Worm (Caenorhabditis elegans) whole organism, young adult: ENCODE data around the gene eat-2.

ENCODE experiments used
- B0019.2 ChIP-seq: fragments of 200-800 bp; sonication (Bioruptor generic); conservative IDR thresholded peaks from 2 replicates; pipeline ENCODE4 v1.3.6; 2022; ENCODE audit warnings: missing genetic modification reagents, missing genetic modification characterization, missing compliant biosample characterization
- B0035.1 ChIP-seq: sonication (generic microtip); optimal IDR thresholded peaks from 2 replicates; lab custom pipeline; 2016; ENCODE audit warnings: missing genetic modification characterization, mild to moderate bottlenecking, missing compliant biosample characterization, missing genotype, missing genetic modification reagents
- C17E4.6 ChIP-seq: fragments of 200-800 bp; sonication (Bioruptor generic); IDR thresholded peaks from 2 replicates; pipeline ENCODE4 v1.3.6; 2022; ENCODE audit warnings: missing genetic modification reagents, missing genetic modification characterization, missing compliant biosample characterization
- F37B4.10 ChIP-seq: fragments of 200-800 bp; sonication (Bioruptor generic); IDR thresholded peaks from 2 replicates; pipeline ENCODE4 v1.3.6; 2022; ENCODE audit warnings: missing genetic modification characterization, missing compliant biosample characterization
- F39B2.1 ChIP-seq: fragments of 200-800 bp; sonication (Bioruptor generic); IDR thresholded peaks from 2 replicates; pipeline ENCODE4 v1.3.6; 2022; ENCODE audit warnings: missing genetic modification reagents, missing genetic modification characterization, missing compliant biosample characterization
- K11D2.4 ChIP-seq: fragments of 200-800 bp; sonication (Bioruptor generic); IDR thresholded peaks from 2 replicates; pipeline ENCODE4 v1.3.6; 2022; ENCODE audit warnings: missing genetic modification reagents, missing genetic modification characterization, missing compliant biosample characterization
- T26A5.8 ChIP-seq: sonication (generic microtip); optimal IDR thresholded peaks from 2 replicates; lab custom pipeline; 2016; ENCODE audit warnings: missing genetic modification characterization, missing compliant biosample characterization
- Y67H2A.10 ChIP-seq: fragments of 200-800 bp; sonication (Bioruptor generic); conservative IDR thresholded peaks from 2 replicates; pipeline ENCODE4 v1.3.6; 2022; ENCODE audit warnings: missing genetic modification reagents, missing genetic modification characterization, missing compliant biosample characterization
- Y95B8A.8 ChIP-seq: fragments of 200-800 bp; sonication (Bioruptor generic); IDR thresholded peaks from 2 replicates; pipeline ENCODE4 v1.3.6; 2022; ENCODE audit warnings: missing genetic modification reagents, missing genetic modification characterization, missing compliant biosample characterization
- ama-1 ChIP-seq, 3 experiments: fragments of 150-350 bp in 1 of 3; sonication (generic microtip) in 2 of 3; optimal IDR thresholded peaks; 2 replicates each; lab custom pipeline; 2014 to 2018; ENCODE audit warnings: missing biosample characterization in 2 of 3, missing genetic modification characterization in 2 of 3, missing genetic modification reagents in 2 of 3
- aptf-3 ChIP-seq: fragments of 200-800 bp; sonication (Bioruptor generic); IDR thresholded peaks from 2 replicates; pipeline ENCODE4 v1.3.6; 2022; ENCODE audit warnings: missing genetic modification characterization, missing compliant biosample characterization
- attf-6 ChIP-seq: fragments of 200-800 bp; sonication (Bioruptor generic); IDR thresholded peaks from 2 replicates; pipeline ENCODE4 v1.3.6; 2022; ENCODE audit warnings: missing genetic modification reagents, missing genetic modification characterization, missing compliant biosample characterization
- bed-1 ChIP-seq: fragments of 200-800 bp; sonication (Bioruptor generic); IDR thresholded peaks from 2 replicates; pipeline ENCODE4 v1.3.6; 2022; ENCODE audit warnings: missing genetic modification reagents, missing genetic modification characterization, missing compliant biosample characterization
- bed-2 ChIP-seq: fragments of 200-800 bp; sonication (Bioruptor generic); IDR thresholded peaks from 2 replicates; pipeline ENCODE4 v1.3.6; 2022; ENCODE audit warnings: missing genetic modification reagents, missing genetic modification characterization, missing compliant biosample characterization
- cebp-1 ChIP-seq, 2 experiments: fragments of 200-800 bp in 1 of 2; sonication (Bioruptor generic) in 1 of 2; sonication (generic microtip) in 1 of 2; IDR thresholded peaks in 1 of 2; optimal IDR thresholded peaks in 1 of 2; 2 replicates each; pipeline versions ENCODE4 v1.3.6 to Lab custom; 2017 to 2022; ENCODE audit warnings: missing compliant biosample characterization in 2 of 2, missing genetic modification characterization in 2 of 2, mild to moderate bottlenecking in 1 of 2, missing genetic modification reagents in 1 of 2, moderate library complexity in 1 of 2
- ceh-40 ChIP-seq: fragments of 200-800 bp; sonication (Bioruptor generic); IDR thresholded peaks from 2 replicates; pipeline ENCODE4 v1.3.6; 2022; ENCODE audit warnings: missing genetic modification characterization, missing compliant biosample characterization
- ceh-79 ChIP-seq: sonication (generic microtip); optimal IDR thresholded peaks from 2 replicates; lab custom pipeline; 2017; ENCODE audit warnings: mild to moderate bottlenecking, missing genetic modification characterization, missing compliant biosample characterization
- die-1 ChIP-seq: sonication (generic microtip); optimal IDR thresholded peaks from 2 replicates; lab custom pipeline; 2016; ENCODE audit warnings: missing genotype, mild to moderate bottlenecking, missing genetic modification characterization, missing compliant biosample characterization
- dox-1 ChIP-seq: fragments of 200-800 bp; sonication (Bioruptor generic); IDR thresholded peaks from 2 replicates; pipeline ENCODE4 v1.3.6; 2022; ENCODE audit warnings: missing genetic modification reagents, missing genetic modification characterization, missing compliant biosample characterization
- dpl-1 ChIP-seq: fragments of 150-350 bp; optimal IDR thresholded peaks from 2 replicates; lab custom pipeline; 2014; ENCODE audit warnings: missing biosample characterization, missing genetic modification reagents, missing genetic modification characterization
- egl-18 ChIP-seq: fragments of 200-800 bp; sonication (Bioruptor generic); IDR thresholded peaks from 2 replicates; pipeline ENCODE4 v1.3.6; 2022; ENCODE audit warnings: missing genetic modification reagents, missing genetic modification characterization, missing compliant biosample characterization
- egrh-3 ChIP-seq: fragments of 200-800 bp; sonication (Bioruptor generic); IDR thresholded peaks from 2 replicates; pipeline ENCODE4 v1.3.6; 2022; ENCODE audit warnings: missing genetic modification reagents, missing genetic modification characterization, missing compliant biosample characterization
- hlh-26 ChIP-seq: fragments of 200-800 bp; sonication (Bioruptor generic); conservative IDR thresholded peaks from 2 replicates; pipeline ENCODE4 v1.3.6; 2022; ENCODE audit warnings: missing genetic modification reagents, missing genetic modification characterization, missing compliant biosample characterization
- hmg-20 ChIP-seq: fragments of 200-800 bp; sonication (Bioruptor generic); IDR thresholded peaks from 2 replicates; pipeline ENCODE4 v1.3.6; 2022; ENCODE audit warnings: missing genetic modification reagents, missing genetic modification characterization, missing compliant biosample characterization
- hsf-1 ChIP-seq: fragments of 200-800 bp; sonication (Bioruptor generic); IDR thresholded peaks from 2 replicates; pipeline ENCODE4 v1.3.6; 2022; ENCODE audit warnings: missing genetic modification reagents, missing genetic modification characterization, missing compliant biosample characterization
- lag-1 ChIP-seq: fragments of 200-800 bp; sonication (Bioruptor generic); IDR thresholded peaks from 2 replicates; pipeline ENCODE4 v1.3.6; 2022; ENCODE audit warnings: missing genetic modification reagents, missing genetic modification characterization, missing compliant biosample characterization
- lin-40 ChIP-seq: sonication (generic microtip); optimal IDR thresholded peaks from 2 replicates; lab custom pipeline; 2016; ENCODE audit warnings: missing genetic modification characterization, mild to moderate bottlenecking, missing compliant biosample characterization, missing genotype, missing genetic modification reagents
- lir-1 ChIP-seq: fragments of 200-800 bp; sonication (Bioruptor generic); conservative IDR thresholded peaks from 2 replicates; pipeline ENCODE4 v1.3.6; 2022; ENCODE audit warnings: missing genetic modification reagents, missing genetic modification characterization, missing compliant biosample characterization
- lsy-27 ChIP-seq: sonication (generic microtip); optimal IDR thresholded peaks from 2 replicates; lab custom pipeline; 2017; ENCODE audit warnings: missing genetic modification characterization, mild to moderate bottlenecking, missing compliant biosample characterization, antibody characterized with exemption, missing genotype, borderline replicate concordance; ENCODE audit not compliant: insufficient read depth
- madf-10 ChIP-seq: sonication (generic microtip); optimal IDR thresholded peaks from 2 replicates; lab custom pipeline; 2016; ENCODE audit warnings: mild to moderate bottlenecking, missing genetic modification characterization, missing compliant biosample characterization
- madf-3 ChIP-seq: fragments of 200-800 bp; sonication (Bioruptor generic); IDR thresholded peaks from 2 replicates; pipeline ENCODE4 v1.3.6; 2022; ENCODE audit warnings: missing genetic modification reagents, missing genetic modification characterization, missing compliant biosample characterization
- mel-28 ChIP-seq: sonication (generic microtip); optimal IDR thresholded peaks from 2 replicates; lab custom pipeline; 2016; ENCODE audit warnings: borderline replicate concordance, mild to moderate bottlenecking, missing genetic modification characterization, missing compliant biosample characterization
- nfya-1 ChIP-seq: sonication (generic microtip); optimal IDR thresholded peaks from 2 replicates; lab custom pipeline; 2017; ENCODE audit warnings: antibody characterized with exemption, missing compliant biosample characterization, missing genetic modification characterization, borderline replicate concordance; ENCODE audit not compliant: insufficient read depth
- nhr-120 ChIP-seq: fragments of 200-800 bp; sonication (Bioruptor generic); IDR thresholded peaks from 2 replicates; pipeline ENCODE4 v1.3.6; 2022; ENCODE audit warnings: missing genetic modification characterization, missing compliant biosample characterization
- nhr-27 ChIP-seq: fragments of 200-800 bp; sonication (Bioruptor generic); optimal IDR thresholded peaks from 2 replicates; lab custom pipeline; 2018; ENCODE audit warnings: mild to moderate bottlenecking, missing genetic modification characterization, moderate library complexity, missing compliant biosample characterization
- rec-8 ChIP-seq, 2 experiments: sonication (generic microtip); optimal IDR thresholded peaks; 2 replicates each; lab custom pipeline; 2016; ENCODE audit warnings: mild to moderate bottlenecking in 2 of 2, missing genetic modification characterization in 2 of 2, missing genetic modification reagents in 2 of 2, missing genotype in 2 of 2, missing biosample characterization in 1 of 2, missing compliant biosample characterization in 1 of 2, moderate library complexity in 1 of 2
- rpc-1 ChIP-seq, 2 experiments: fragments of 150-350 bp in 1 of 2; sonication (generic microtip) in 1 of 2; optimal IDR thresholded peaks; 2 replicates each; lab custom pipeline; 2014 to 2018; ENCODE audit warnings: missing biosample characterization in 1 of 2, missing genetic modification characterization in 1 of 2, missing genetic modification reagents in 1 of 2, missing genotype in 1 of 2
- sdz-38 ChIP-seq: sonication (generic microtip); optimal IDR thresholded peaks from 2 replicates; lab custom pipeline; 2016; ENCODE audit warnings: missing genotype, missing genetic modification characterization, missing compliant biosample characterization
- sea-2 ChIP-seq: fragments of 200-800 bp; sonication (Bioruptor generic); IDR thresholded peaks from 2 replicates; pipeline ENCODE4 v1.3.6; 2022; ENCODE audit warnings: missing genetic modification characterization, missing compliant biosample characterization
- snpc-1.1 ChIP-seq: sonication (generic microtip); optimal IDR thresholded peaks from 2 replicates; lab custom pipeline; 2017; ENCODE audit warnings: missing genetic modification characterization, mild to moderate bottlenecking, missing compliant biosample characterization, antibody characterized with exemption, moderate library complexity, missing genotype, missing genetic modification reagents; ENCODE audit not compliant: insufficient read depth
- snpc-1.3 ChIP-seq: sonication (generic microtip); optimal IDR thresholded peaks from 2 replicates; lab custom pipeline; 2017; ENCODE audit warnings: missing genetic modification characterization, mild to moderate bottlenecking, missing compliant biosample characterization, antibody characterized with exemption, moderate library complexity, missing genotype, missing genetic modification reagents; ENCODE audit not compliant: insufficient read depth
- snpc-3.4 ChIP-seq: sonication (generic microtip); optimal IDR thresholded peaks from 2 replicates; lab custom pipeline; 2017; ENCODE audit warnings: missing genetic modification characterization, mild to moderate bottlenecking, missing compliant biosample characterization, antibody characterized with exemption, moderate library complexity, missing genotype, missing genetic modification reagents
- unc-62 ChIP-seq: fragments of 150-350 bp; optimal IDR thresholded peaks from 2 replicates; lab custom pipeline; 2014; ENCODE audit warnings: missing biosample characterization, missing genetic modification reagents, missing genetic modification characterization
- ztf-18 ChIP-seq: sonication (generic microtip); optimal IDR thresholded peaks from 2 replicates; lab custom pipeline; 2016; ENCODE audit warnings: missing genotype, mild to moderate bottlenecking, missing genetic modification characterization, missing compliant biosample characterization

The eat-2 gene

DNA sequence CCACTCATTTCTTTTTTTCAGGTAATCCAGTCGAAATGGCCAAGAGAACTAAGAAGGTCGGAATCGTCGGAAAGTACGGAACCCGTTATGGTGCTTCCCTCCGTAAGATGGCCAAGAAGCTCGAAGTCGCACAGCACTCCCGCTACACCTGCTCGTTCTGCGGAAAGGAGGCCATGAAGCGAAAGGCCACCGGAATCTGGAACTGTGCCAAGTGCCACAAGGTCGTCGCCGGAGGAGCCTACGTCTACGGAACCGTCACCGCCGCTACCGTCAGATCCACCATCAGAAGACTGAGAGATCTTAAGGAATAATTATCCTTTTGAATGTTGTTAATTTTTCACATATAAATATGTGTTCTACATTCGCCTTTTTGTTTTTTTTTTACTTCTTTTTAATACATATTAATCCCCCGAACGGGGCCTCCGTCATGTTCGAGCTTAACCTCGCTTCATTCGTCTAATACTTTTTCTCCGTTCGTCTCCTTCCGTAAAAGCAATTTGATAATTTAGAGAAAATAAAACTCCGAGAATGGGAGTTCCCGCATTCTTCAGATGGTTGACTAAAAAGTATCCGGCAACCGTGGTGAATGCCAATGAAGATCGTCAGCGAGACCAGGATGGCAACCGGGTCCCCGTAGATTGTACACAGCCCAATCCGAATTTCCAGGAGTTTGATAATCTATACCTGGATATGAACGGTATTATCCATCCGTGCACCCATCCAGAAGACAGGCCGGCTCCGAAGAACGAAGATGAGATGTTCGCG, 16.0 kb downstream of the eat-2 start, which contains the start of the genes rpl-43 and xrn-2 (continued):
- TF ChIP-seq lin-40 (tag; lab: Kevin White, UChicago) (no peak), egrh-3 (GFP tag; lab: Robert Waterston, UW) (peak; percentile 67), B0019.2 (GFP tag; lab: Robert Waterston, UW) (no peak), dox-1 (GFP tag; lab: Robert Waterston, UW) (no peak), die-1 (peak; percentile 56), dpl-1 (GFP tag; lab: Kevin White, UChicago) (no peak), ceh-79 (tag; lab: Kevin White, UChicago) (peak; percentile 35), F39B2.1 (peak; percentile 92), madf-3 (GFP tag; lab: Robert Waterston, UW) (peak; percentile 92), snpc-1.1 (tag; lab: Kevin White, UChicago) (peak; percentile 77), snpc-3.4 (tag; lab: Kevin White, UChicago) (peak; percentile 84), ama-1 (optimal IDR thresholded peaks at IDR 0.05; lab: Kevin White, UChicago) (no peak), ama-1 (GFP tag; optimal IDR thresholded peaks at IDR 0.05; lab: Kevin White, UChicago) (peak in 1 of 2 experiments; percentile 62), C17E4.6 (GFP tag; lab: Robert Waterston, UW) (peak; percentile 65; the same call in 1 of the 2 replicates), hmg-20 (GFP tag; lab: Robert Waterston, UW) (peak; percentile 76), Y67H2A.10 (GFP tag; lab: Robert Waterston, UW) (no peak), bed-2 (GFP tag; lab: Robert Waterston, UW) (no peak), sea-2 (GFP tag; lab: Robert Waterston, UW) (no peak), lsy-27 (no peak), nhr-27 (tag; lab: Kevin White, UChicago) (no peak), unc-62 (GFP tag; lab: Kevin White, UChicago) (no peak), ceh-40 (GFP tag; lab: Robert Waterston, UW) (0 out of 2 replicates have a peak, but pooled peaks have one; percentile 2), hlh-26 (GFP tag; lab: Robert Waterston, UW) (no peak), lag-1 (GFP tag; lab: Robert Waterston, UW) (no peak), Y95B8A.8 (GFP tag; lab: Robert Waterston, UW) (peak; percentile 89), B0035.1 (no peak), F37B4.10 (0 out of 2 replicates have a peak, but pooled peaks have one; percentile 84), K11D2.4 (no peak), T26A5.8 (peak; percentile 71), madf-10 (tag; lab: Kevin White, UChicago) (no peak), nfya-1 (no peak), rec-8 (tag; optimal IDR thresholded peaks at IDR 0.05; lab: Kevin White, UChicago) (peak in 1 of 2 experiments; percentile 70), sdz-38 (tag; lab: Kevin White, UChicago) (no peak), nhr-120 (0 out of 2 replicates have a peak, but pooled peaks have one; percentile 76), aptf-3 (GFP tag; lab: Robert Waterston, UW) (peak; percentile 83; the same call in 1 of the 2 replicates), lir-1 (GFP tag; lab: Robert Waterston, UW) (0 out of 2 replicates have a peak, but pooled peaks have one; percentile 17), egl-18 (GFP tag; lab: Robert Waterston, UW) (no peak), bed-1 (GFP tag; lab: Robert Waterston, UW) (peak; percentile 73; the same call in 1 of the 2 replicates), cebp-1 (GFP tag; IDR thresholded peaks at IDR 0.05; lab: Robert Waterston, UW) (0 out of 2 replicates have a peak, but pooled peaks have one; percentile 41), cebp-1 (tag; optimal IDR thresholded peaks at IDR 0.05; lab: Kevin White, UChicago) (peak; percentile 28), rpc-1 (optimal IDR thresholded peaks at IDR 0.05; lab: Kevin White, UChicago) (no peak), rpc-1 (tag; optimal IDR thresholded peaks at IDR 0.05; lab: Kevin White, UChicago) (no peak), mel-28 (tag; lab: Kevin White, UChicago) (no peak), attf-6 (GFP tag; lab: Robert Waterston, UW) (peak; percentile 87), hsf-1 (GFP tag; lab: Robert Waterston, UW) (peak; percentile 87), snpc-1.3 (peak; percentile 52), ztf-18 (tag; lab: Kevin White, UChicago) (peak; percentile 36)
